Worm (Caenorhabditis elegans) whole organism, L3 larva: ENCODE measurements around the gene Y37H2A.11.

ENCODE experiments used
- R02D3.7 ChIP-seq: fragments of 150-350 bp; optimal IDR thresholded peaks from 2 replicates; lab custom pipeline; 2014; ENCODE audit warnings: missing biosample characterization, missing genetic modification characterization
- ZK546.5 ChIP-seq: sonication (generic microtip); optimal IDR thresholded peaks from 2 replicates; lab custom pipeline; 2017; ENCODE audit warnings: missing biosample characterization, missing genetic modification characterization
- ama-1 ChIP-seq: fragments of 150-350 bp; optimal IDR thresholded peaks from 2 replicates; lab custom pipeline; 2018
- egl-27 ChIP-seq: sonication (generic microtip); optimal IDR thresholded peaks from 4 replicates; lab custom pipeline; 2017; ENCODE audit warnings: missing biosample characterization, missing genetic modification reagents, missing genetic modification characterization
- elt-3 ChIP-seq, 3 experiments: fragments of 150-350 bp in 1 of 3; sonication (generic microtip) in 2 of 3; optimal IDR thresholded peaks; 2 replicates in 2 of 3; 4 replicates in 1 of 3; lab custom pipeline; 2014 to 2017; ENCODE audit warnings: missing biosample characterization in 3 of 3, missing genetic modification characterization in 3 of 3
- eor-1 ChIP-seq, 2 experiments: fragments of 150-350 bp; optimal IDR thresholded peaks; 2 replicates each; lab custom pipeline; 2014 to 2018; ENCODE audit warnings: missing biosample characterization in 2 of 2, missing genetic modification characterization in 2 of 2
- hmg-11 ChIP-seq: sonication (generic microtip); optimal IDR thresholded peaks from 2 replicates; lab custom pipeline; 2016; ENCODE audit warnings: missing genetic modification characterization, missing compliant biosample characterization
- lin-15B ChIP-seq: fragments of 150-350 bp; optimal IDR thresholded peaks from 2 replicates; lab custom pipeline; 2014; ENCODE audit warnings: missing biosample characterization, missing genetic modification characterization
- nhr-25 ChIP-seq: sonication (generic microtip); optimal IDR thresholded peaks from 2 replicates; lab custom pipeline; 2017; ENCODE audit warnings: missing biosample characterization, missing genetic modification characterization
- nhr-77 ChIP-seq: fragments of 150-350 bp; optimal IDR thresholded peaks from 2 replicates; lab custom pipeline; 2014; ENCODE audit warnings: missing biosample characterization, missing genetic modification characterization
- pha-4 ChIP-seq: fragments of 150-350 bp; optimal IDR thresholded peaks from 2 replicates; lab custom pipeline; 2014; ENCODE audit warnings: missing biosample characterization, missing genetic modification reagents, missing genetic modification characterization
- pqm-1 ChIP-seq: fragments of 150-350 bp; optimal IDR thresholded peaks from 2 replicates; lab custom pipeline; 2017; ENCODE audit warnings: missing biosample characterization, missing genetic modification characterization, inconsistent platforms
- ztf-4 ChIP-seq: fragments of 150-350 bp; optimal IDR thresholded peaks from 2 replicates; lab custom pipeline; 2014; ENCODE audit warnings: missing biosample characterization, missing genetic modification characterization

DNA sequence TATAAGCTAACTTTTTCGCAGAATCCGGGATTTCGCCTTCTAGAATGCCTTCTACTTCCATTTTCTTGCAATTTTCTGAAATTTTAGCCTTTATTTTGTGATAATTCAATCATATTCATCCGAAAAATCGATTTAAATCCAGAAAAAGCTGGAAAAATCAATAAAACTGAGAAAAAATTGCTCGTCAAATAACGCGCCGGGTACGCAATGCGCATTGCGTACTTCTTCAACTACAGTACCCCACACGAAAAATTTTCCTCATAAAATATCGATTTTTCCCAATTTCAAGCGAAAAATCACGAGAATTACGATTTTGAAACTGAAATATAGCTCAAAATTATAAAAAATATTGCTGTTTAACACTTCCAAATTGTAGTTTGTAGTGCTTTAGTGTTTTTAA is 10.2 kb upstream of the Y37H2A.11 start, which contains the start of gene Y37H2A.12:
- TF ChIP-seq ZK546.5 (tag; lab: Kevin White, UChicago) = no peak
- no peak for TF ChIP-seq hmg-11 (tag; lab: Kevin White, UChicago)
- no peak for TF ChIP-seq ztf-4
- no peak for TF ChIP-seq egl-27
- TF ChIP-seq pqm-1 = no peak
- TF ChIP-seq nhr-77 (tag; lab: Kevin White, UChicago) = no peak
- TF ChIP-seq lin-15B = no peak
- no peak for TF ChIP-seq nhr-25 (tag; lab: Kevin White, UChicago)
- no peak for TF ChIP-seq ama-1 (lab: Kevin White, UChicago)
- no peak for TF ChIP-seq R02D3.7
- no peak for TF ChIP-seq eor-1 (tag; optimal IDR thresholded peaks at IDR 0.05; lab: Kevin White, UChicago)
- no peak for TF ChIP-seq elt-3 (tag; optimal IDR thresholded peaks at IDR 0.05; lab: Kevin White, UChicago)
- TF ChIP-seq pha-4 = no peak
